Worm (Caenorhabditis elegans) whole organism, L4/young adult: ENCODE data around the gene rpn-6.2.
A peak's percentile ranks its signal among the peaks of the same experiment; 100 is the strongest.

Source experiments
- W03F9.2 ChIP-seq: fragments of 150-350 bp; optimal IDR thresholded peaks from 2 replicates; lab custom pipeline; 2014; ENCODE audit warnings: missing biosample characterization, missing genetic modification characterization
- dao-5 ChIP-seq: sonication (generic microtip); optimal IDR thresholded peaks from 2 replicates; lab custom pipeline; 2016; ENCODE audit warnings: missing genotype, missing genetic modification characterization, moderate library complexity, missing compliant biosample characterization
- him-1 ChIP-seq: sonication (generic microtip); optimal IDR thresholded peaks from 2 replicates; lab custom pipeline; 2016; ENCODE audit warnings: missing genotype, missing genetic modification reagents, missing genetic modification characterization, missing compliant biosample characterization

Gene rpn-6.2

DNA sequence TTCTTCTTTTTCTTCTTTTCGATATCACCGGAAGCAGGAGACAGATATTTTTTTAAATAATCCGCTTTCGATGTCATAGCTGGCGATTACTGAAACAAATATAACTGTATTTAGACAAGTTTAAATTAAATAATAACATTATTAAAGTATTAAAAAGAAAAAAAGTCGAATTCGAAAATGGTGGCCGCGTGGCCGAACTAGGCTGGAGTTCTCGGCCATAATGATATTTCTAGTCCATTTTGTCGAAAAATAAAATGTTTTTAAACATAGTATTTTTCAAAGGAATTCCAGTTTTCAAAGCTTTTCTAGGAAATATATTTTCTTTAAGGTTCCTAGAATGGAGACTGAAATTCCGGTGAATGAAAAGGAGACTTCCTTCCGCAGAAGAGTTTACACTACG, 34.2 kb downstream of the rpn-6.2 start, which contains the start of the genes bud-13 and rpap-2:
Gene bud-13, minus strand, starts transcription at position 89 of the 400 bp plus-strand sequence.
Gene rpap-2, plus strand, starts transcription at position 329 of the 400 bp plus-strand sequence.
- TF ChIP-seq him-1, result no peak
- peak; percentile 36 for TF ChIP-seq W03F9.2 (tag; lab: Kevin White, UChicago)

DNA sequence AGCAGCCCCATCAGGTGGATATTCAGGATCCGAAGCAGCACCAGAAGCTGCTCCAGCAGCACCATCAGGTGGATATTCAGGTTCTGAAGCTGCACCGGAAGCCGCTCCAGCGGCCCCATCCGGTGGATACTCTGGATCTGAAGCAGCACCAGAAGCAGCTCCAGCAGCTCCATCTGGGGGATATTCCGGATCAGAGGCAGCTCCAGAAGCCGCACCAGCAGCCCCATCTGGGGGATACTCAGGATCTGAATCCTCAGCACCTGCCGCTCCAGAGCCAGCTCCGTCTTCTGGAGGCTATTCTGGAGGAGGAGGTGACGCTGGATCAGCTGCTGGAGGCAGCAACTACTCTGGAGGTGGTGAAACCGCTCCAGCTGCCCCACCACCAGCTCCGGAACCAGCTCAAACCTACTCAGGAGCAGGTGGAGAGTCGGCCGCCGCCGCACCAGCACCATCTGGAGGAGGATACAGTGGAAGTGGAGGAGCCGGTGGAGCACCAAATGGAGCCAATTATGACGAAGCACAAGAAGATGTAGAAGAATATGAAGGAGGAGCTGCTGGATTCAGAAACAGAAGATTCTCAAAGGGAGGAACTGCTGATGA, 37.0 kb downstream of the rpn-6.2 start:
- no peak for TF ChIP-seq W03F9.2 (tag; lab: Kevin White, UChicago)
- no peak for TF ChIP-seq him-1
- TF ChIP-seq dao-5 (tag; lab: Kevin White, UChicago), result no peak

DNA sequence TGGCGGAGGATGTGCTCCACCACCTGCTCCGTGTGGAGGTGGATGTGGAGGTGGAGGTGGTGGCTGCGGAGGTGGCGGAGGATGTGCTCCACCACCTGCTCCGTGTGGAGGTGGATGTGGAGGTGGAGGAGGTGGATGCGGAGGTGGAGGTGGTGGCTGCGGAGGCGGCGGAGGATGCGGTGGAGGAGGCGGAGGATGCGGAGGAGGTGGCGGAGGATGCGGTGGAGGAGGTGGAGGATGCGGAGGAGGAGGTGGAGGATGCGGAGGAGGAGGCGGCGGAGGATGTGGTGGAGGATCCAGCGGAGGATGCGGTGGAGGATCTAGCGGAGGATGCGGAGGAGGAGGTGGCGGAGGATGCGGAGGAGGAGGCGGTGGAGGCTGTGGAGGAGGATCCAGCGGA, 39.3 kb downstream of the rpn-6.2 start:
- no peak for TF ChIP-seq him-1
- TF ChIP-seq W03F9.2 (tag; lab: Kevin White, UChicago), result no peak
- no peak for TF ChIP-seq dao-5 (tag; lab: Kevin White, UChicago)

DNA sequence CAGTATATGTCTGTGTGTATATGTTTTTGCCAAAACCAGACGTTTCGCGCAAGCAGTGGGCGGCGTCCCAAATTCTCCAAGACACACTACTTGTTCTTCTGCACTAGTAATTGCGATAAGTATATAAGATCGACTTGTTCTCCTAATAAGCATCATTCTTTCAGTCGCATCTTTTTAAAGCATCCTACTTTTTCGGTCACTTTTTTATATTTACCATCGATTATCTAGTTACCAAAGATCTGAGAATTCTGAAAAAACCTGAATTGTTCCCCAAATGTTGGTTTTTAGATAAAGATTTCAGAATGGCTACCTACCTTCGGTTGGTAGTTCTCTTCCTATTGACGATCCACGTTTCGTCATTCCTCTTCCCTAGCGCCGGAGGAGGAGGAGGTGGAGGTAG, 39.8 kb downstream of the rpn-6.2 start, which contains the start of gene grl-25:
Gene grl-25, plus strand, starts transcription at position 301 of the 400 bp plus-strand sequence.
- TF ChIP-seq him-1 (no peak), dao-5 (tag; lab: Kevin White, UChicago) (no peak), W03F9.2 (tag; lab: Kevin White, UChicago) (no peak)

DNA sequence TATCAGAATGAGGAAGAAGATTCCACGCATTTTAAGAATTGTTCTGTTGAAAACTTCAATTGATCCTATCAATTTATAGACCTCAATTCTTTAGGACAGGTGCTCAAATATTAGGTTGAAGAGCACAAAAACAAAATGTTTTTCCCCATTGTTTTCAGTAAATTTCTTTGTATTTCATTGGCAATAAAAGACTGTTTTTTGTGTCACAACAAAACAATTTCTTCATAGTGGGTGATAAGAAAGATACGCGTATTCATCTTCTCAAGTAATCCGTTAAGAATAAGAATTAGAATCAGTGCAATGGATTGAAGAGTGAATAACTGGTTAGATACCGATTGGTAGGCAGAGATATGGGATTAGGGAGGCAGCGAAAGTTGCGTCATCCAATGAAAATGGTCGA, 41.1 kb downstream of the rpn-6.2 start, which contains the start of gene ZK643.6:
Gene ZK643.6, minus strand, starts transcription at position 101 of the 400 bp plus-strand sequence.
- TF ChIP-seq W03F9.2 (tag; lab: Kevin White, UChicago) (no peak), dao-5 (tag; lab: Kevin White, UChicago) (no peak), him-1 (no peak)

DNA sequence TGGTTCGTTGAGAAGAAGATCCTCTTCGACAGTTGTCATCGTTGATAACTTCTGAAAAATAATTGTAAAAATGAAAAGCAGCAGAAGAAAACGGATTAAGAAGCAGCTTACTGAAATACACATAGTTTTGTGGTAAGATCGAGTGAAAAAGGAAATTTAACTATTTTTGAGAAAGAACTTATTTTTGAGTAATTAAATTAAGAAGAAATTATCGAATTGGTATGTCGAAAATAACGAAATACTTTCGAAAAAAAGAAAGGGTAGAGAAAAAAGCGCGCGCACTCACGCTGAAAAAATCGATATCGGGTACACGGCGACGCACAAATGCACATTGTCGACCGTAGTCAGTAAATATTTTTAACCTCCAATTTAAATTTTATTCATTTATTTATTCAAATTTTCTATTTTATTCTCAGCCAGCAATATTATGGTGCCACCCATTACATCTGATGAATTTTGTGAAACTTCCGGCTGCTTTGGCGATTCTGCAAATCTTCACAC, 45.6 kb downstream of the rpn-6.2 start, which contains the start of the genes ZK643.5 and ZK643.2:
Gene ZK643.5, minus strand, starts transcription at position 51 of the 501 bp plus-strand sequence.
Gene ZK643.2, plus strand, starts transcription at position 395 of the 501 bp plus-strand sequence.
- no peak for TF ChIP-seq him-1
- peak; percentile 82 for TF ChIP-seq W03F9.2 (tag; lab: Kevin White, UChicago)
- TF ChIP-seq dao-5 (tag; lab: Kevin White, UChicago), result no peak

DNA sequence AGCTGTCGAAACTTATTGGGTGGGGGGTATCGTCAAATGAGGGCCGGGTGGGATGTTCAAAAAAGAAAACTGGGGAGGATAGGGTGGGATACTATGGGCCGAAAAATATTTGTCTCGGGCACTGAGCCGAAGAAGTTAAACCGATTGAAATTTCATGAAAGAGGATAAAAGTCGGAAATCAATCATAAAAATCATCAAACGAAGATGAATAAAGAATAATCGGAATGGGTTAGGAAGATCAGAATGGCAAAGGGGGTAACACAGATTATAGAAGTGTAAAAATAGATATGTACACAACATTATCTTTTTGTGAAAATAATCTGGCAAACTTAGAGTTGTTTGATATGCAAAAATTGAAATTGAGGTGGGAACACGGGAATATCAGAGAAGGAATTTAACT, 46.3 kb downstream of the rpn-6.2 start:
- TF ChIP-seq W03F9.2 (tag; lab: Kevin White, UChicago) (no peak), him-1 (no peak), dao-5 (tag; lab: Kevin White, UChicago) (no peak)
